Worm (Caenorhabditis elegans): ENCODE results near the gene F46G11.6.

Gene F46G11.6

DNA sequence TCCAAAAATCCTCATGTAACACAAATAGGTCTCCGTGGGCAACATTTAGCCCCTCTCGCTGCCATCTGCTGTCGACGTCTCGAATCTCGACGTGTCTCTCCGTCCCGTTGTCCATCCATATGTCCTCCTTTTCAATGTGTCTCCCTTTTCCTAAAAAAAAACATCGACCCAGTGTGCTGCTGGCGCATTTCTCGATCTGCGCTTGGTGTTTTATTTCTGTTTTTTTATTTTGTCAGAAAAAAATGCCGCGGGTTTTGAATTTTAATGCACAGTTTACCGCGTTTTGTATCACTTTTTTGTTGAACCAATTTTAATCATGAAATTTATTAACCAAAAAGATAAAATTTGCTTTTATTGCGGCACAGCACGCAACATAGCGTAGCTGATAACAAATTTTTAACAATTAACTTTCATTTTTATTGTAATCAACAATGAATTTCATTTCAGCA is 10.5 kb upstream of the F46G11.6 start (continued):
- TF ChIP-seq rec-8 (tag; optimal IDR thresholded peaks at IDR 0.05) = no peak
- no peak for TF ChIP-seq cebp-1 (GFP tag; IDR thresholded peaks at IDR 0.05)
- peak; percentile 50 for TF ChIP-seq cebp-1 (tag; optimal IDR thresholded peaks at IDR 0.05)
- TF ChIP-seq pbrm-1 (GFP tag; IDR thresholded peaks at IDR 0.05) = no peak
- peak; percentile 78; the same call in 1 of the 2 replicates for TF ChIP-seq K11D2.4 (GFP tag; IDR thresholded peaks at IDR 0.05)
- TF ChIP-seq Y53G8AR.9 (GFP tag; conservative IDR thresholded peaks at IDR 0.05) = no peak
- TF ChIP-seq ztf-18 (tag; optimal IDR thresholded peaks at IDR 0.05) = peak; percentile 91
- peak; percentile 60 for TF ChIP-seq lin-40 (tag; optimal IDR thresholded peaks at IDR 0.05)
- peak; percentile 2 for TF ChIP-seq dpl-1 (GFP tag; optimal IDR thresholded peaks at IDR 0.05)
- TF ChIP-seq lsy-27 (tag; optimal IDR thresholded peaks at IDR 0.05; ENCODE audit: borderline replicate concordance, insufficient read depth) = no peak
- peak; percentile 48 for TF ChIP-seq nhr-80 (tag; optimal IDR thresholded peaks at IDR 0.05)
- TF ChIP-seq C17E4.6 (GFP tag; IDR thresholded peaks at IDR 0.05) = no peak
- peak; percentile 19 for TF ChIP-seq lin-54 (GFP tag; optimal IDR thresholded peaks at IDR 0.05)
- TF ChIP-seq efl-1 (GFP tag; optimal IDR thresholded peaks at IDR 0.05) = no peak
- no peak for TF ChIP-seq lin-26 (GFP tag; IDR thresholded peaks at IDR 0.05)

ce11 chrX:5780672-5781182 is 5.6 kb upstream of the F46G11.6 start, which contains the start of gene sft-4:
Gene sft-4, minus strand, starts transcription at chrX:5780722.
- TF ChIP-seq hmg-1.2 (GFP tag; IDR thresholded peaks at IDR 0.05) (peak; percentile 23; the same call in 1 of the 2 replicates), let-607 (tag; optimal IDR thresholded peaks at IDR 0.05) (peak; percentile 88 to 91), ztf-25 (GFP tag; IDR thresholded peaks at IDR 0.05) (no peak), ztf-18 (tag; optimal IDR thresholded peaks at IDR 0.05) (peak; percentile 32), nhr-80 (tag; optimal IDR thresholded peaks at IDR 0.05) (peak; percentile 58), Y53G8AR.9 (GFP tag; conservative IDR thresholded peaks at IDR 0.05) (no peak)

ce11 chrX:5781294-5781693 is 5.0 kb upstream of the F46G11.6 start:
- TF ChIP-seq ceh-100 (GFP tag; IDR thresholded peaks at IDR 0.05) = no peak
- no peak for TF ChIP-seq Y95B8A.8 (GFP tag; IDR thresholded peaks at IDR 0.05)
- no peak for TF ChIP-seq lsy-27 (tag; optimal IDR thresholded peaks at IDR 0.05; ENCODE audit: borderline replicate concordance, insufficient read depth)
- TF ChIP-seq hmg-1.2 (GFP tag; IDR thresholded peaks at IDR 0.05) = no peak
- no peak for TF ChIP-seq nfya-2 (GFP tag; IDR thresholded peaks at IDR 0.05)
- no peak for TF ChIP-seq T26A5.8 (tag; optimal IDR thresholded peaks at IDR 0.05)
- TF ChIP-seq mxl-1 (tag; optimal IDR thresholded peaks at IDR 0.05) = no peak
- no peak for TF ChIP-seq lin-35 (GFP tag; optimal IDR thresholded peaks at IDR 0.05)
- TF ChIP-seq repo-1 (tag; optimal IDR thresholded peaks at IDR 0.05) = no peak
- no peak for TF ChIP-seq him-1 (tag; optimal IDR thresholded peaks at IDR 0.05)
- no peak for TF ChIP-seq D2030.7 (GFP tag; IDR thresholded peaks at IDR 0.05)
- no peak for TF ChIP-seq nhr-27 (tag; optimal IDR thresholded peaks at IDR 0.05)

- TF ChIP-seq lin-40 (tag; optimal IDR thresholded peaks at IDR 0.05) = peak; percentile 68
- no peak for TF ChIP-seq ztf-28 (GFP tag; IDR thresholded peaks at IDR 0.05)
- TF ChIP-seq F23B12.7 (tag; optimal IDR thresholded peaks at IDR 0.05; ENCODE audit: insufficient read depth) = no peak
- 0 out of 2 replicates have a peak, but pooled peaks have one; percentile 10 for TF ChIP-seq rcor-1 (GFP tag; IDR thresholded peaks at IDR 0.05)
- no peak for TF ChIP-seq T07F8.4 (tag; optimal IDR thresholded peaks at IDR 0.05)
- TF ChIP-seq mcd-1 (GFP tag; IDR thresholded peaks at IDR 0.05) = peak; percentile 31; the same call in 1 of the 2 replicates
- peak; percentile 10 for TF ChIP-seq F22D6.2 (tag; optimal IDR thresholded peaks at IDR 0.05)
- peak; percentile 53; the same call in 1 of the 2 replicates for TF ChIP-seq pbrm-1 (GFP tag; IDR thresholded peaks at IDR 0.05)
- TF ChIP-seq attf-5 (GFP tag; optimal IDR thresholded peaks at IDR 0.05) = peak; percentile 12
- TF ChIP-seq lin-35 (GFP tag; optimal IDR thresholded peaks at IDR 0.05) = peak in 1 of 3 experiments; percentile 30
- TF ChIP-seq let-607 (tag; optimal IDR thresholded peaks at IDR 0.05) = peak; percentile 96 to 97
- peak; percentile 92 for TF ChIP-seq ztf-18 (tag; optimal IDR thresholded peaks at IDR 0.05)
- no peak for TF ChIP-seq B0336.3 (GFP tag; IDR thresholded peaks at IDR 0.05)
- peak; percentile 48 for TF ChIP-seq dox-1 (GFP tag; IDR thresholded peaks at IDR 0.05)
- peak; percentile 2 for TF ChIP-seq gei-17 (GFP tag; optimal IDR thresholded peaks at IDR 0.05)
- TF ChIP-seq K11D2.4 (GFP tag; IDR thresholded peaks at IDR 0.05) = peak; percentile 69; the same call in 1 of the 2 replicates
- TF ChIP-seq nhr-80 (tag; optimal IDR thresholded peaks at IDR 0.05) = peak; percentile 57
Measured at ce11 chrX:5782153-5782552, 4.1 kb upstream of the F46G11.6 start, which contains the start of gene gakh-1. Gene gakh-1, plus strand, starts transcription at chrX:5782499.
